Fruit fly (Drosophila melanogaster): Measurements from ENCODE around the gene kto.

Gene kto

DNA sequence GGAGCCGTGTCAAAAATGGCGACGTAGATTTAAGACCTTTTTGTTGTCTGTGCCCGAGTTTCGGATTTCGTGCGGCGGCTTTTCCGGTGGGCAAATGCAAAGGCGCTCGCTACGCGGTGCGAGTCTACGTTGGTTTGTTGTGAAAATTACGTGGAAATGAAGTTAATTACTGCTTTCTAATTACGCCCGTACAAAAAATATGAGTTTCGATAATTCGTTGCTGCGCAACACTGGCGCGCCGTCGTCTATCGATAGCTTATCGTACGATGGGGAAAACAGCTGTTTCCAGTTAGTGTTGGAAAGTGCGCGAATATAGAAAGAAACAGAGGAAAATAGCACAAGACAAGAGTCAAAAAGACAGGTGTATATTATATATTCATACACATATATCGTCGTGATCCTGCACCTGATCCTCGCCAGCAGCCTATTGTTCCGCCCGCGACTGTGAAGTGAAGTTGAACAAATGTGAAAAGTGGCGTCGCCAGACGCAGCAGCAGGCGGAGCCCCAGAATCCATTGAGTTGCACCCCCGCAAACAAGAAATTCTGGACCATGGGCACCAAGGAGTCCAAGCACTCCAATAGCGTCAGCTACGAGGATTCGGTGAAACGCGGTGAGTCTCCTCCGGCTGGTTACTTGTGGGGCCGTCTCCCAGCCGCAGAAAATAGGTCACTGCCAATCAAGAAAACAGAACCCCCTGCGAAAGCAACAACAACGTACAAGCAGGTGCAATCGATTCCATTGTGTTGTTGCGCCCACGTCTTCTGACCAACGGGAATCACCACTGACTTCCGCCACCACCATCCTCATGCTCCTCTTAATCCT is 34.6 kb downstream of the kto start, which contains the start of the genes Rab8 and Usp32 (continued):
- TF ChIP-seq grn (GFP tag; optimal IDR thresholded peaks at IDR 0.05), result peak; percentile 37
- TF ChIP-seq CG18619 (GFP tag; optimal IDR thresholded peaks at IDR 0.05), result peak; percentile 58
- peak; percentile 1 for TF ChIP-seq CG12071 (GFP tag; optimal IDR thresholded peaks at IDR 0.05)
- TF ChIP-seq D (optimal IDR thresholded peaks at IDR 0.05), result no peak
- TF ChIP-seq D (GFP tag; optimal IDR thresholded peaks at IDR 0.05), result no peak
- no peak for TF ChIP-seq Rx (GFP tag; IDR thresholded peaks at IDR 0.05)
- no peak for TF ChIP-seq Gsc (GFP tag; IDR thresholded peaks at IDR 0.05)
- TF ChIP-seq Bteb2 (GFP tag; optimal IDR thresholded peaks at IDR 0.05), result peak; percentile 81
- no peak for TF ChIP-seq D19B (GFP tag; optimal IDR thresholded peaks at IDR 0.05)
- peak; percentile 32; the same call in 1 of the 2 replicates for TF ChIP-seq Ada2b (GFP tag; IDR thresholded peaks at IDR 0.05)
- peak; percentile 58 for TF ChIP-seq Myb (GFP tag; optimal IDR thresholded peaks at IDR 0.05)
- TF ChIP-seq NK7.1 (GFP tag; optimal IDR thresholded peaks at IDR 0.05), result peak; percentile 26
- peak; percentile 88 for TF ChIP-seq CG3847 (GFP tag; IDR thresholded peaks at IDR 0.05)
- TF ChIP-seq abd-A (tag; optimal IDR thresholded peaks at IDR 0.05), result no peak
- peak; percentile 91 for TF ChIP-seq Opbp (GFP tag; IDR thresholded peaks at IDR 0.05; ENCODE audit: partially characterized antibody)
- TF ChIP-seq dm (GFP tag; optimal IDR thresholded peaks at IDR 0.05), result peak; percentile 53
- TF ChIP-seq Sry-β (GFP tag; optimal IDR thresholded peaks at IDR 0.05), result peak; percentile 23
- peak in 1 of 2 experiments; percentile 10 for TF ChIP-seq bsh (GFP tag; optimal IDR thresholded peaks at IDR 0.05)
- no peak for TF ChIP-seq aop (GFP tag; IDR thresholded peaks at IDR 0.05)
- TF ChIP-seq CG3163 (GFP tag; optimal IDR thresholded peaks at IDR 0.05), result peak; percentile 57
- TF ChIP-seq CG2129 (GFP tag; IDR thresholded peaks at IDR 0.05; ENCODE audit: partially characterized antibody), result peak; percentile 69
- TF ChIP-seq Sin3A (optimal IDR thresholded peaks at IDR 0.05), result peak; percentile 83
- peak in 1 of 2 experiments; percentile 24 for TF ChIP-seq Trl (optimal IDR thresholded peaks at IDR 0.05)
- peak; percentile 72 for TF ChIP-seq Trl (GFP tag; optimal IDR thresholded peaks at IDR 0.05)
- TF ChIP-seq p53 (GFP tag; optimal IDR thresholded peaks at IDR 0.05), result peak; percentile 64
- TF ChIP-seq CG5953 (GFP tag; IDR thresholded peaks at IDR 0.05), result no peak
- no peak for TF ChIP-seq CG32772 (GFP tag; IDR thresholded peaks at IDR 0.05)
- no peak for TF ChIP-seq ewg (GFP tag; optimal IDR thresholded peaks at IDR 0.05)
- TF ChIP-seq CG12391 (tag; optimal IDR thresholded peaks at IDR 0.05), result peak; percentile 54
- no peak for TF ChIP-seq fru (optimal IDR thresholded peaks at IDR 0.05)
- peak; percentile 51 for TF ChIP-seq chm (GFP tag; IDR thresholded peaks at IDR 0.05)
- TF ChIP-seq nmo (GFP tag; optimal IDR thresholded peaks at IDR 0.05), result peak; percentile 61
- peak; percentile 1 for TF ChIP-seq CG1233 (GFP tag; optimal IDR thresholded peaks at IDR 0.05)
- peak; percentile 57 for TF ChIP-seq CG15601 (tag; optimal IDR thresholded peaks at IDR 0.05)
- TF ChIP-seq TFAM (GFP tag; optimal IDR thresholded peaks at IDR 0.05), result no peak
- peak; percentile 92 for TF ChIP-seq amos (GFP tag; IDR thresholded peaks at IDR 0.05; ENCODE audit: partially characterized antibody)
- TF ChIP-seq CG14710 (tag; optimal IDR thresholded peaks at IDR 0.05), result peak; percentile 65
- no peak for TF ChIP-seq CoRest (tag; optimal IDR thresholded peaks at IDR 0.05)
- peak; percentile 94 to 99 for TF ChIP-seq crp (GFP tag; optimal IDR thresholded peaks at IDR 0.05)
- peak; percentile 79 for TF ChIP-seq CG7745 (tag; optimal IDR thresholded peaks at IDR 0.05)
- no peak for TF ChIP-seq CG10274 (GFP tag; optimal IDR thresholded peaks at IDR 0.05)
- peak; percentile 88 for TF ChIP-seq chinmo (GFP tag; IDR thresholded peaks at IDR 0.05; ENCODE audit: partially characterized antibody)
- TF ChIP-seq Xbp1 (GFP tag; optimal IDR thresholded peaks at IDR 0.05), result peak; percentile 77
- peak; percentile 50 for TF ChIP-seq kay (GFP tag; optimal IDR thresholded peaks at IDR 0.05)
- peak; percentile 53 for TF ChIP-seq Elba2 (GFP tag; optimal IDR thresholded peaks at IDR 0.05)
- peak; percentile 86 for TF ChIP-seq CG34224 (GFP tag; IDR thresholded peaks at IDR 0.05; ENCODE audit: partially characterized antibody)
- no peak for TF ChIP-seq hkb (optimal IDR thresholded peaks at IDR 0.05)
- no peak for TF ChIP-seq hkb (GFP tag; IDR thresholded peaks at IDR 0.05)
- no peak for TF ChIP-seq jigr1 (GFP tag; IDR thresholded peaks at IDR 0.05)
- TF ChIP-seq eyg (GFP tag; optimal IDR thresholded peaks at IDR 0.05), result peak; percentile 23

Measured in whole organism, embryonic.